Worm (Caenorhabditis elegans) whole organism, young adult: Measurements from ENCODE around the gene C08E3.14.

Experiments used
- F39B2.1 ChIP-seq: fragments of 200-800 bp; sonication (Bioruptor generic); IDR thresholded peaks from 2 replicates; pipeline ENCODE4 v1.3.6; 2022; ENCODE audit warnings: missing genetic modification reagents, missing genetic modification characterization, missing compliant biosample characterization
- efl-1 ChIP-seq: fragments of 150-350 bp; optimal IDR thresholded peaks from 2 replicates; lab custom pipeline; 2014; ENCODE audit warnings: missing biosample characterization, missing genetic modification reagents, missing genetic modification characterization
- fkh-3 ChIP-seq: sonication (generic microtip); optimal IDR thresholded peaks from 2 replicates; lab custom pipeline; 2016; ENCODE audit warnings: mild to moderate bottlenecking, missing genetic modification characterization, missing compliant biosample characterization
- hmg-20 ChIP-seq: fragments of 200-800 bp; sonication (Bioruptor generic); IDR thresholded peaks from 2 replicates; pipeline ENCODE4 v1.3.6; 2022; ENCODE audit warnings: missing genetic modification reagents, missing genetic modification characterization, missing compliant biosample characterization
- let-526 ChIP-seq: fragments of 200-800 bp; sonication (Bioruptor generic); IDR thresholded peaks from 2 replicates; pipeline ENCODE4 v1.3.6; 2022; ENCODE audit warnings: missing genetic modification reagents, missing genetic modification characterization, missing compliant biosample characterization
- madf-6 ChIP-seq: fragments of 200-800 bp; sonication (Bioruptor generic); IDR thresholded peaks from 2 replicates; pipeline ENCODE4 v1.3.6; 2022; ENCODE audit warnings: missing genetic modification reagents, missing genetic modification characterization, missing compliant biosample characterization
- rcor-1 ChIP-seq: fragments of 200-800 bp; sonication (Bioruptor generic); IDR thresholded peaks from 2 replicates; pipeline ENCODE4 v1.3.6; 2022; ENCODE audit warnings: missing genetic modification reagents, missing genetic modification characterization, missing compliant biosample characterization
- snpc-3.4 ChIP-seq: sonication (generic microtip); optimal IDR thresholded peaks from 2 replicates; lab custom pipeline; 2017; ENCODE audit warnings: missing genetic modification characterization, mild to moderate bottlenecking, missing compliant biosample characterization, antibody characterized with exemption, moderate library complexity, missing genotype, missing genetic modification reagents

- no peak for TF ChIP-seq hmg-20 (GFP tag; lab: Robert Waterston, UW)
- TF ChIP-seq madf-6 (GFP tag; lab: Robert Waterston, UW): no peak
- TF ChIP-seq snpc-3.4: no peak
- TF ChIP-seq let-526 (GFP tag; lab: Robert Waterston, UW): no peak
- TF ChIP-seq fkh-3 (tag; lab: Kevin White, UChicago): no peak
- no peak for TF ChIP-seq F39B2.1 (GFP tag; lab: Robert Waterston, UW)
- no peak for TF ChIP-seq rcor-1 (GFP tag; lab: Robert Waterston, UW)
- no peak for TF ChIP-seq efl-1 (GFP tag; lab: Kevin White, UChicago)
Measured at ce11 chrII:1650502-1650901, 24.7 kb downstream of the C08E3.14 start, which contains the start of gene fbxb-20.
